Worm (Caenorhabditis elegans) whole organism, L1 larva: ENCODE measurements around the gene ceh-39.

Experiments used
- C34B4.2 ChIP-seq: sonication (generic microtip); optimal IDR thresholded peaks from 2 replicates; lab custom pipeline; 2017; ENCODE audit warnings: mild to moderate bottlenecking, missing genetic modification characterization, missing compliant biosample characterization
- Y116A8C.19 ChIP-seq: sonication (generic microtip); optimal IDR thresholded peaks from 2 replicates; lab custom pipeline; 2016; ENCODE audit warnings: missing compliant biosample characterization, missing genetic modification characterization, borderline replicate concordance
- aha-1 ChIP-seq: fragments of 150-350 bp; optimal IDR thresholded peaks from 2 replicates; lab custom pipeline; 2014; ENCODE audit warnings: missing biosample characterization, missing genetic modification characterization
- ceh-82 ChIP-seq, 3 experiments: fragments of 150-350 bp in 1 of 3; sonication (generic microtip) in 2 of 3; optimal IDR thresholded peaks; 2 replicates each; lab custom pipeline; 2014 to 2017; ENCODE audit warnings: missing biosample characterization in 3 of 3, missing genetic modification characterization in 3 of 3
- grh-1 ChIP-seq: fragments of 200-800 bp; sonication (Bioruptor generic); IDR thresholded peaks from 2 replicates; pipeline ENCODE4 v1.3.6; 2022; ENCODE audit warnings: missing genetic modification reagents, missing genetic modification characterization, missing compliant biosample characterization
- mab-9 ChIP-seq: fragments of 200-800 bp; sonication (Bioruptor generic); IDR thresholded peaks from 2 replicates; pipeline ENCODE4 v1.3.6; 2022; ENCODE audit warnings: missing genetic modification reagents, missing genetic modification characterization, missing compliant biosample characterization
- nhr-84 ChIP-seq: sonication (generic microtip); optimal IDR thresholded peaks from 2 replicates; lab custom pipeline; 2017; ENCODE audit warnings: missing biosample characterization, missing genetic modification characterization

ceh-39 gene

ce11 chrX:1816106-1816505 is 39.9 kb downstream of the ceh-39 start, which contains the start of gene C14E2.7:
C14E2.7 (plus strand) TSS chrX:1816406.
- TF ChIP-seq Y116A8C.19 (no peak), mab-9 (no peak), grh-1 (GFP tag; lab: Robert Waterston, UW) (no peak), aha-1 (no peak)

- TF ChIP-seq nhr-84 (tag; lab: Kevin White, UChicago) = no peak
- no peak for TF ChIP-seq C34B4.2
- no peak for TF ChIP-seq ceh-82 (tag; optimal IDR thresholded peaks at IDR 0.05; lab: Kevin White, UChicago)
- TF ChIP-seq, all 84 proteins: peak for 0
Measured at ce11 chrX:1811436-1811835, 44.5 kb downstream of the ceh-39 start, which contains the start of gene C14E2.3. C14E2.3 (minus strand) TSS chrX:1811536.
